Worm (Caenorhabditis elegans) whole organism, young adult: Measurements from ENCODE around the gene F36H9.5.

Experiments
- B0261.1 ChIP-seq: sonication (generic microtip); optimal IDR thresholded peaks from 2 replicates; lab custom pipeline; 2016; ENCODE audit warnings: mild to moderate bottlenecking, missing genetic modification characterization, moderate library complexity, missing compliant biosample characterization
- hmg-20 ChIP-seq: fragments of 200-800 bp; sonication (Bioruptor generic); IDR thresholded peaks from 2 replicates; pipeline ENCODE4 v1.3.6; 2022; ENCODE audit warnings: missing genetic modification reagents, missing genetic modification characterization, missing compliant biosample characterization

- TF ChIP-seq B0261.1 (tag; lab: Kevin White, UChicago) = no peak
- TF ChIP-seq hmg-20 (GFP tag; lab: Robert Waterston, UW) = no peak
Measured at ce11 chrV:1731918-1732317, 49.9 kb downstream of the F36H9.5 start, which contains the start of gene gst-21.
